Fruit fly (Drosophila melanogaster) whole organism, prepupa: ENCODE measurements around the gene CG31926.

Experiments
- CG8119 ChIP-seq: fragments of 200-800 bp; sonication (Bioruptor generic); IDR thresholded peaks from 3 replicates; pipeline ENCODE4 v1.3.6; 2022; ENCODE audit warnings: missing biosample characterization, missing genetic modification characterization
- eg ChIP-seq: fragments of 200-800 bp; sonication (Bioruptor generic); IDR thresholded peaks from 3 replicates; pipeline ENCODE4 v1.3.6; 2022; ENCODE audit warnings: missing biosample characterization, missing genetic modification characterization

dm6 chr2L:1517378-1517777, 22.1 kb downstream of the CG31926 start, which contains the start of gene CG18132:
- TF ChIP-seq eg (GFP tag; lab: Robert Waterston, UW) (no peak), CG8119 (no peak)
